Fruit fly (Drosophila melanogaster) whole organism, embryonic: ENCODE measurements around the gene CG15880.
A peak's percentile ranks its signal among the peaks of the same experiment; 100 is the strongest.

Experiments used
- ATbp ChIP-seq: fragments of 200-800 bp; sonication (Bioruptor generic); optimal IDR thresholded peaks from 2 replicates; lab custom pipeline; 2017; ENCODE audit warnings: missing biosample characterization, mild to moderate bottlenecking, missing genetic modification characterization, missing genetic modification reagents
- Bdp1 ChIP-seq: fragments of 200-800 bp; sonication (Bioruptor generic); optimal IDR thresholded peaks from 3 replicates; lab custom pipeline; 2016; ENCODE audit warnings: missing biosample characterization, missing genetic modification characterization
- CG10366 ChIP-seq: fragments of 200-800 bp; sonication (Bioruptor generic); IDR thresholded peaks from 2 replicates; pipeline ENCODE4 v1.3.6; 2022; ENCODE audit warnings: missing biosample characterization, missing genetic modification characterization
- CG10462 ChIP-seq: fragments of 200-800 bp; sonication (Bioruptor generic); optimal IDR thresholded peaks from 2 replicates; lab custom pipeline; 2016; ENCODE audit warnings: missing biosample characterization, missing genetic modification characterization
- CG10565 ChIP-seq: fragments of 200-800 bp; sonication (Bioruptor generic); optimal IDR thresholded peaks from 3 replicates; lab custom pipeline; 2016; ENCODE audit warnings: missing biosample characterization, mild to moderate bottlenecking, missing genetic modification characterization
- CG10654 ChIP-seq: fragments of 200-800 bp; sonication (Bioruptor generic); optimal IDR thresholded peaks from 2 replicates; lab custom pipeline; 2016; ENCODE audit warnings: missing biosample characterization, missing genetic modification characterization
- CG10979 ChIP-seq: fragments of 200-800 bp; sonication (Bioruptor generic); optimal IDR thresholded peaks from 2 replicates; lab custom pipeline; 2018; ENCODE audit warnings: missing biosample characterization, mild to moderate bottlenecking, missing genetic modification characterization, moderate library complexity
- CG12659 ChIP-seq: fragments of 200-800 bp; sonication (Bioruptor generic); optimal IDR thresholded peaks from 3 replicates; lab custom pipeline; 2017; ENCODE audit warnings: mild to moderate bottlenecking, missing biosample characterization, missing genetic modification reagents, missing genetic modification characterization
- CG12942 ChIP-seq: fragments of 200-800 bp; sonication (Bioruptor generic); optimal IDR thresholded peaks from 3 replicates; lab custom pipeline; 2016; ENCODE audit warnings: missing biosample characterization, missing genetic modification characterization
- CG14441 ChIP-seq: fragments of 200-800 bp; sonication (Bioruptor generic); IDR thresholded peaks from 2 replicates; pipeline ENCODE4 v1.3.6; 2022; ENCODE audit warnings: missing biosample characterization, missing genetic modification characterization
- CG16863 ChIP-seq: fragments of 200-800 bp; sonication (Bioruptor generic); optimal IDR thresholded peaks from 3 replicates; lab custom pipeline; 2016; ENCODE audit warnings: missing biosample characterization, missing genetic modification characterization
- CG18476 ChIP-seq: fragments of 200-800 bp; sonication (Bioruptor generic); optimal IDR thresholded peaks from 2 replicates; lab custom pipeline; 2016; ENCODE audit warnings: missing biosample characterization, mild to moderate bottlenecking, missing genetic modification characterization
- CG30431 ChIP-seq: fragments of 200-800 bp; sonication (Bioruptor generic); optimal IDR thresholded peaks from 2 replicates; lab custom pipeline; 2017; ENCODE audit warnings: missing biosample characterization, missing genetic modification characterization
- CG33213 ChIP-seq: fragments of 200-800 bp; sonication (Bioruptor generic); optimal IDR thresholded peaks from 3 replicates; lab custom pipeline; 2016; ENCODE audit warnings: missing biosample characterization, missing genetic modification characterization
- CG33557 ChIP-seq: fragments of 200-800 bp; sonication (Bioruptor generic); optimal IDR thresholded peaks from 2 replicates; lab custom pipeline; 2019; ENCODE audit warnings: missing biosample characterization, mild to moderate bottlenecking, missing genetic modification characterization, moderate library complexity
- CG34224 ChIP-seq: fragments of 200-800 bp; sonication (Bioruptor generic); IDR thresholded peaks from 3 replicates; pipeline ENCODE4 v1.3.6; 2022; ENCODE audit warnings: missing biosample characterization, missing genetic modification characterization; ENCODE audit not compliant: partially characterized antibody
- CG4328 ChIP-seq: fragments of 200-800 bp; sonication (Bioruptor generic); optimal IDR thresholded peaks from 3 replicates; lab custom pipeline; 2017; ENCODE audit warnings: missing biosample characterization, missing genetic modification reagents, missing genetic modification characterization
- CG9817 ChIP-seq: fragments of 200-800 bp; sonication (Bioruptor generic); optimal IDR thresholded peaks from 2 replicates; lab custom pipeline; 2018; ENCODE audit warnings: missing biosample characterization, mild to moderate bottlenecking, missing genetic modification characterization, moderate library complexity
- D19B ChIP-seq: fragments of 200-800 bp; sonication (Bioruptor generic); optimal IDR thresholded peaks from 2 replicates; lab custom pipeline; 2017; ENCODE audit warnings: missing biosample characterization, mild to moderate bottlenecking, missing genetic modification characterization
- Ets97D ChIP-seq: fragments of 200-800 bp; sonication (Bioruptor generic); optimal IDR thresholded peaks from 3 replicates; lab custom pipeline; 2016; ENCODE audit warnings: missing biosample characterization, missing genetic modification characterization
- Fer3 ChIP-seq: fragments of 200-800 bp; sonication (Bioruptor generic); optimal IDR thresholded peaks from 2 replicates; lab custom pipeline; 2018; ENCODE audit warnings: missing biosample characterization, mild to moderate bottlenecking, missing genetic modification characterization, moderate library complexity
- H15 ChIP-seq: fragments of 200-800 bp; sonication (Bioruptor generic); IDR thresholded peaks from 3 replicates; pipeline ENCODE4 v1.3.6; 2022; ENCODE audit warnings: missing biosample characterization, missing genetic modification characterization
- H2.0 ChIP-seq: fragments of 200-800 bp; sonication (Bioruptor generic); IDR thresholded peaks from 2 replicates; pipeline ENCODE4 v1.3.6; 2022; ENCODE audit warnings: missing biosample characterization, missing genetic modification characterization
- Hey ChIP-seq: fragments of 200-800 bp; sonication (Bioruptor generic); optimal IDR thresholded peaks from 3 replicates; lab custom pipeline; 2018; ENCODE audit warnings: missing biosample characterization, mild to moderate bottlenecking, missing genetic modification characterization
- Mad ChIP-seq: fragments of 200-800 bp; sonication (Bioruptor generic); optimal IDR thresholded peaks from 2 replicates; lab custom pipeline; 2016; ENCODE audit warnings: missing biosample characterization, missing genetic modification characterization
- Med ChIP-seq: fragments of 200-800 bp; sonication (Bioruptor generic); peaks from one replicate; lab custom pipeline; 2016; ENCODE audit warnings: missing biosample characterization, missing genetic modification characterization, mild to moderate bottlenecking, inconsistent platforms, moderate library complexity
- Nf-YA ChIP-seq: fragments of 200-800 bp; sonication (Bioruptor generic); IDR thresholded peaks from 2 replicates; pipeline ENCODE4 v1.3.6; 2022; ENCODE audit warnings: missing biosample characterization, missing genetic modification characterization
- PHDP ChIP-seq: fragments of 200-800 bp; sonication (Bioruptor generic); optimal IDR thresholded peaks from 3 replicates; lab custom pipeline; 2018; ENCODE audit warnings: missing biosample characterization, mild to moderate bottlenecking, missing genetic modification characterization, moderate library complexity
- Pdp1 ChIP-seq, 2 experiments: fragments of 200-800 bp; sonication (Bioruptor generic); optimal IDR thresholded peaks; 3 replicates each; lab custom pipeline; 2016; ENCODE audit warnings: missing biosample characterization in 2 of 2, missing genetic modification characterization in 2 of 2, mild to moderate bottlenecking in 1 of 2, moderate library complexity in 1 of 2
- Ravus ChIP-seq: fragments of 200-800 bp; sonication (Bioruptor generic); IDR thresholded peaks from 2 replicates; pipeline ENCODE4 v1.3.6; 2022; ENCODE audit warnings: missing biosample characterization, missing genetic modification characterization
- Rx ChIP-seq: fragments of 200-800 bp; sonication (Bioruptor generic); IDR thresholded peaks from 2 replicates; pipeline ENCODE4 v1.3.6; 2022; ENCODE audit warnings: missing biosample characterization, missing genetic modification characterization
- Sox100B ChIP-seq: fragments of 200-800 bp; sonication (Bioruptor generic); optimal IDR thresholded peaks from 3 replicates; lab custom pipeline; 2018; ENCODE audit warnings: missing biosample characterization, mild to moderate bottlenecking, missing genetic modification characterization
- Spps ChIP-seq: fragments of 200-800 bp; sonication (Bioruptor generic); optimal IDR thresholded peaks from 2 replicates; lab custom pipeline; 2018; ENCODE audit warnings: missing biosample characterization, mild to moderate bottlenecking, missing genetic modification characterization
- TFAM ChIP-seq: fragments of 200-800 bp; sonication (Bioruptor generic); optimal IDR thresholded peaks from 2 replicates; lab custom pipeline; 2017; ENCODE audit warnings: missing biosample characterization, missing genetic modification characterization, inconsistent platforms
- Vsx1 ChIP-seq: fragments of 200-800 bp; sonication (Bioruptor generic); optimal IDR thresholded peaks from 2 replicates; lab custom pipeline; 2017; ENCODE audit warnings: missing biosample characterization, mild to moderate bottlenecking, missing genetic modification characterization, missing genetic modification reagents
- bigmax ChIP-seq: fragments of 200-800 bp; sonication (Bioruptor generic); optimal IDR thresholded peaks from 2 replicates; lab custom pipeline; 2018; ENCODE audit warnings: missing biosample characterization, mild to moderate bottlenecking, missing genetic modification characterization
- dan ChIP-seq: fragments of 200-800 bp; sonication (Bioruptor generic); IDR thresholded peaks from 2 replicates; pipeline ENCODE4 v1.3.6; 2022; ENCODE audit warnings: missing biosample characterization, missing genetic modification characterization
- dati ChIP-seq: fragments of 200-800 bp; sonication (Bioruptor generic); IDR thresholded peaks from 2 replicates; pipeline ENCODE4 v1.3.6; 2022; ENCODE audit warnings: missing biosample characterization, missing genetic modification characterization
- ems ChIP-seq: fragments of 200-800 bp; sonication (Bioruptor generic); optimal IDR thresholded peaks from 3 replicates; lab custom pipeline; 2016; ENCODE audit warnings: missing biosample characterization, missing genetic modification characterization
- fd64A ChIP-seq: fragments of 200-800 bp; sonication (Bioruptor generic); optimal IDR thresholded peaks from 3 replicates; lab custom pipeline; 2018; ENCODE audit warnings: missing biosample characterization, mild to moderate bottlenecking, missing genetic modification characterization
- fru ChIP-seq: fragments of >200 bp; optimal IDR thresholded peaks from 2 replicates; lab custom pipeline; 2017
- gt ChIP-seq: fragments of 200-800 bp; sonication (Bioruptor generic); IDR thresholded peaks from 2 replicates; pipeline ENCODE4 v1.3.6; 2022; ENCODE audit warnings: missing biosample characterization, missing genetic modification characterization
- kni ChIP-seq: fragments of 200-800 bp; sonication (Bioruptor generic); optimal IDR thresholded peaks from 3 replicates; lab custom pipeline; 2017; ENCODE audit warnings: mild to moderate bottlenecking, missing biosample characterization, missing genetic modification reagents, missing genetic modification characterization
- nmo ChIP-seq: fragments of 200-800 bp; sonication (Bioruptor generic); optimal IDR thresholded peaks from 2 replicates; lab custom pipeline; 2018; ENCODE audit warnings: missing biosample characterization, mild to moderate bottlenecking, missing genetic modification characterization, moderate library complexity
- psq ChIP-seq: fragments of 200-800 bp; sonication (Bioruptor generic); optimal IDR thresholded peaks from 2 replicates; lab custom pipeline; 2017; ENCODE audit warnings: missing biosample characterization, missing genetic modification characterization
- tap ChIP-seq: fragments of 200-800 bp; optimal IDR thresholded peaks from 3 replicates; lab custom pipeline; 2019; ENCODE audit warnings: missing biosample characterization, mild to moderate bottlenecking, missing genetic modification characterization, moderate library complexity
- unpg ChIP-seq: fragments of 200-800 bp; sonication (Bioruptor generic); optimal IDR thresholded peaks from 3 replicates; lab custom pipeline; 2018; ENCODE audit warnings: missing biosample characterization, mild to moderate bottlenecking, missing genetic modification characterization, moderate library complexity
- usp ChIP-seq: fragments of >200 bp; optimal IDR thresholded peaks from 2 replicates; lab custom pipeline; 2017; ENCODE audit warnings: missing biosample characterization, missing genetic modification characterization
- vfl ChIP-seq: fragments of 200-800 bp; sonication (Bioruptor generic); optimal IDR thresholded peaks from 2 replicates; lab custom pipeline; 2016; ENCODE audit warnings: missing biosample characterization, missing genetic modification characterization
- vnd ChIP-seq: fragments of 200-800 bp; sonication (Bioruptor generic); IDR thresholded peaks from 3 replicates; pipeline ENCODE4 v1.3.6; 2022; ENCODE audit warnings: missing biosample characterization, missing genetic modification characterization; ENCODE audit not compliant: partially characterized antibody
- zfh2 ChIP-seq: fragments of 200-800 bp; sonication (Bioruptor generic); optimal IDR thresholded peaks from 2 replicates; lab custom pipeline; 2016; ENCODE audit warnings: missing biosample characterization, missing genetic modification characterization

Gene CG15880

dm6 chr2L:825768-826263, 8.1 kb upstream of the CG15880 start, which contains the start of the genes CG3862 and dock (continued):
- TF ChIP-seq CG9817 (tag; lab: Kevin White, UChicago) (peak; percentile 28), CG10462 (GFP tag; lab: Kevin White, UChicago) (no peak), zfh2 (GFP tag; lab: Kevin White, UChicago) (peak; percentile 77), PHDP (peak; percentile 51), Hey (tag; lab: Kevin White, UChicago) (no peak), psq (peak; percentile 25), CG16863 (GFP tag; lab: Kevin White, UChicago) (no peak), kni (GFP tag; lab: Kevin White, UChicago) (peak; percentile 17), Ravus (GFP tag; lab: Robert Waterston, UW) (no peak), dan (GFP tag; lab: Robert Waterston, UW) (no peak), CG33213 (GFP tag; lab: Kevin White, UChicago) (peak; percentile 65), Vsx1 (no peak), dati (GFP tag; lab: Robert Waterston, UW) (no peak), vnd (GFP tag; lab: Robert Waterston, UW) (peak; percentile 95), Nf-YA (GFP tag; lab: Robert Waterston, UW) (0 out of 2 replicates have a peak, but pooled peaks have one; percentile 8), gt (GFP tag; lab: Robert Waterston, UW) (no peak), fru (lab: Kevin White, UChicago) (no peak), D19B (no peak), bigmax (peak; percentile 62), CG10565 (GFP tag; lab: Kevin White, UChicago) (no peak), CG10654 (GFP tag; lab: Kevin White, UChicago) (no peak), CG18476 (GFP tag; lab: Kevin White, UChicago) (no peak), Ets97D (GFP tag; lab: Kevin White, UChicago) (peak; percentile 85), CG12942 (no peak), ATbp (GFP tag; lab: Kevin White, UChicago) (no peak), CG30431 (GFP tag; lab: Kevin White, UChicago) (no peak), Fer3 (peak; percentile 18), Bdp1 (GFP tag; lab: Kevin White, UChicago) (peak; percentile 45), fd64A (no peak), CG4328 (GFP tag; lab: Kevin White, UChicago) (peak; percentile 25), H15 (peak; percentile 33; the same call in 1 of the 3 replicates), nmo (GFP tag; lab: Kevin White, UChicago) (peak; percentile 62), unpg (GFP tag; lab: Kevin White, UChicago) (peak; percentile 33), Med (GFP tag; lab: Kevin White, UChicago) (peak; percentile 97), Rx (GFP tag; lab: Robert Waterston, UW) (0 out of 2 replicates have a peak, but pooled peaks have one; percentile 21), tap (no peak), ems (GFP tag; lab: Kevin White, UChicago) (peak; percentile 62), Mad (GFP tag; lab: Kevin White, UChicago) (no peak), CG10366 (no peak), Sox100B (GFP tag; lab: Kevin White, UChicago) (no peak), vfl (GFP tag; lab: Kevin White, UChicago) (peak; percentile 52), CG10979 (tag; lab: Kevin White, UChicago) (peak; percentile 43), CG14441 (GFP tag; lab: Robert Waterston, UW) (no peak), Spps (peak; percentile 15), usp (GFP tag; lab: Kevin White, UChicago) (no peak), Pdp1 (GFP tag; optimal IDR thresholded peaks at IDR 0.05; lab: Kevin White, UChicago) (peak; percentile 52 to 86), TFAM (no peak), H2.0 (GFP tag; lab: Robert Waterston, UW) (no peak; the same call in 1 of the 2 replicates), CG33557 (GFP tag; lab: Kevin White, UChicago) (peak; percentile 34), CG12659 (peak; percentile 88), CG34224 (peak; percentile 96)
